Fruit fly (Drosophila melanogaster) whole organism, embryonic: ENCODE measurements around the gene CG10383.
A peak's percentile ranks its signal among the peaks of the same experiment; 100 is the strongest.

ENCODE experiments used
- Bgb ChIP-seq: fragments of 200-800 bp; sonication (Bioruptor generic); IDR thresholded peaks from 2 replicates; pipeline ENCODE4 v1.3.6; 2022; ENCODE audit warnings: missing biosample characterization, missing genetic modification characterization; ENCODE audit not compliant: partially characterized antibody
- CG10267 ChIP-seq: fragments of 200-800 bp; sonication (Bioruptor generic); optimal IDR thresholded peaks from 2 replicates; lab custom pipeline; 2018; ENCODE audit warnings: missing biosample characterization, mild to moderate bottlenecking, missing genetic modification characterization, moderate library complexity
- CG11085 ChIP-seq: fragments of 200-800 bp; sonication (Bioruptor generic); IDR thresholded peaks from 2 replicates; pipeline ENCODE4 v1.3.6; 2022; ENCODE audit warnings: missing biosample characterization, missing genetic modification characterization
- CG11504 ChIP-seq: fragments of 200-800 bp; sonication (Bioruptor generic); optimal IDR thresholded peaks from 3 replicates; lab custom pipeline; 2019; ENCODE audit warnings: missing biosample characterization, mild to moderate bottlenecking, missing genetic modification characterization, moderate library complexity
- CG14050 ChIP-seq: fragments of 200-800 bp; sonication (Bioruptor generic); IDR thresholded peaks from 3 replicates; pipeline ENCODE4 v1.3.6; 2022; ENCODE audit warnings: missing biosample characterization, missing genetic modification characterization
- CG18764 ChIP-seq: fragments of 200-800 bp; sonication (Bioruptor generic); optimal IDR thresholded peaks from 3 replicates; lab custom pipeline; 2016; ENCODE audit warnings: missing biosample characterization, missing genetic modification characterization
- CG4854 ChIP-seq: fragments of 200-800 bp; sonication (Bioruptor generic); optimal IDR thresholded peaks from 2 replicates; lab custom pipeline; 2016; ENCODE audit warnings: missing biosample characterization, missing genetic modification characterization, inconsistent platforms
- CG6854 ChIP-seq: fragments of 200-800 bp; sonication (Bioruptor generic); optimal IDR thresholded peaks from 3 replicates; lab custom pipeline; 2017; ENCODE audit warnings: missing biosample characterization, mild to moderate bottlenecking, missing genetic modification characterization
- CG7987 ChIP-seq: fragments of 200-800 bp; sonication (Bioruptor generic); optimal IDR thresholded peaks from 2 replicates; lab custom pipeline; 2018; ENCODE audit warnings: missing biosample characterization, mild to moderate bottlenecking, missing genetic modification characterization, moderate library complexity
- CG9817 ChIP-seq: fragments of 200-800 bp; sonication (Bioruptor generic); optimal IDR thresholded peaks from 2 replicates; lab custom pipeline; 2018; ENCODE audit warnings: missing biosample characterization, mild to moderate bottlenecking, missing genetic modification characterization, moderate library complexity
- CG9876 ChIP-seq: fragments of 200-800 bp; sonication (Bioruptor generic); optimal IDR thresholded peaks from 2 replicates; lab custom pipeline; 2016; ENCODE audit warnings: missing biosample characterization, missing genetic modification characterization
- CkIIα-i1 ChIP-seq: fragments of 200-800 bp; sonication (Bioruptor generic); IDR thresholded peaks from 2 replicates; pipeline ENCODE4 v1.3.6; 2022; ENCODE audit warnings: missing biosample characterization, missing genetic modification characterization
- D ChIP-seq, 2 experiments: fragments of 200-800 bp in 1 of 2; fragments of >200 bp in 1 of 2; sonication (Bioruptor generic) in 1 of 2; optimal IDR thresholded peaks; 2 replicates in 1 of 2; 3 replicates in 1 of 2; lab custom pipeline; 2017; ENCODE audit warnings: mild to moderate bottlenecking in 1 of 2, missing biosample characterization in 1 of 2, missing genetic modification characterization in 1 of 2, missing genetic modification reagents in 1 of 2
- Dbx ChIP-seq: fragments of 200-800 bp; sonication (Bioruptor generic); IDR thresholded peaks from 3 replicates; pipeline ENCODE4 v1.3.6; 2022; ENCODE audit warnings: missing biosample characterization, missing genetic modification characterization
- Dll ChIP-seq: fragments of 200-800 bp; sonication (Bioruptor generic); IDR thresholded peaks from 4 replicates; pipeline ENCODE4 v1.3.6; 2022; ENCODE audit warnings: missing biosample characterization, missing genetic modification characterization; ENCODE audit not compliant: partially characterized antibody
- Dp ChIP-seq: fragments of 200-800 bp; sonication (Bioruptor generic); optimal IDR thresholded peaks from 2 replicates; lab custom pipeline; 2018; ENCODE audit warnings: missing biosample characterization, mild to moderate bottlenecking, missing genetic modification characterization, moderate library complexity
- Elba2 ChIP-seq: fragments of 200-800 bp; sonication (Bioruptor generic); optimal IDR thresholded peaks from 3 replicates; lab custom pipeline; 2016; ENCODE audit warnings: missing biosample characterization, missing genetic modification characterization
- H15 ChIP-seq: fragments of 200-800 bp; sonication (Bioruptor generic); IDR thresholded peaks from 3 replicates; pipeline ENCODE4 v1.3.6; 2022; ENCODE audit warnings: missing biosample characterization, missing genetic modification characterization
- HLH4C ChIP-seq: fragments of 200-800 bp; sonication (Bioruptor generic); IDR thresholded peaks from 3 replicates; pipeline ENCODE4 v1.3.6; 2022; ENCODE audit warnings: missing biosample characterization, missing genetic modification characterization; ENCODE audit not compliant: partially characterized antibody
- Max ChIP-seq: fragments of 200-800 bp; sonication (Bioruptor generic); optimal IDR thresholded peaks from 2 replicates; lab custom pipeline; 2016; ENCODE audit warnings: missing biosample characterization, mild to moderate bottlenecking, missing genetic modification characterization
- Med ChIP-seq: fragments of 200-800 bp; sonication (Bioruptor generic); peaks from one replicate; lab custom pipeline; 2016; ENCODE audit warnings: missing biosample characterization, missing genetic modification characterization, mild to moderate bottlenecking, inconsistent platforms, moderate library complexity
- Meics ChIP-seq: fragments of 200-800 bp; sonication (Bioruptor generic); optimal IDR thresholded peaks from 2 replicates; lab custom pipeline; 2017; ENCODE audit warnings: missing biosample characterization, mild to moderate bottlenecking, missing genetic modification characterization
- Mes4 ChIP-seq: fragments of 200-800 bp; sonication (Bioruptor generic); optimal IDR thresholded peaks from 2 replicates; lab custom pipeline; 2016; ENCODE audit warnings: missing biosample characterization, missing genetic modification characterization
- NFAT ChIP-seq: fragments of 200-800 bp; sonication (Bioruptor generic); IDR thresholded peaks from 2 replicates; pipeline ENCODE4 v1.3.6; 2022; ENCODE audit warnings: missing biosample characterization, missing genetic modification characterization
- Pdp1 ChIP-seq, 2 experiments: fragments of 200-800 bp; sonication (Bioruptor generic); optimal IDR thresholded peaks; 3 replicates each; lab custom pipeline; 2016; ENCODE audit warnings: missing biosample characterization in 2 of 2, missing genetic modification characterization in 2 of 2, mild to moderate bottlenecking in 1 of 2, moderate library complexity in 1 of 2
- Taf1 ChIP-seq: fragments of 200-800 bp; sonication (Bioruptor generic); IDR thresholded peaks from 2 replicates; pipeline ENCODE4 v1.3.6; 2022; ENCODE audit warnings: missing biosample characterization, missing genetic modification characterization
- Tbp ChIP-seq: fragments of >200 bp; optimal IDR thresholded peaks from 2 replicates; lab custom pipeline; 2018; ENCODE audit warnings: missing biosample characterization, missing genetic modification characterization
- al ChIP-seq: fragments of 200-800 bp; sonication (Bioruptor generic); IDR thresholded peaks from 2 replicates; pipeline ENCODE4 v1.3.6; 2022; ENCODE audit warnings: missing biosample characterization, missing genetic modification characterization
- ase ChIP-seq: fragments of 200-800 bp; sonication (Bioruptor generic); IDR thresholded peaks from 3 replicates; pipeline ENCODE4 v1.3.6; 2022; ENCODE audit warnings: missing biosample characterization, missing genetic modification characterization
- bsh ChIP-seq, 2 experiments: fragments of 200-800 bp; sonication (Bioruptor generic); optimal IDR thresholded peaks; 2 replicates each; lab custom pipeline; 2017 to 2018; ENCODE audit warnings: mild to moderate bottlenecking in 2 of 2, missing biosample characterization in 2 of 2, missing genetic modification characterization in 2 of 2, moderate library complexity in 1 of 2
- cas ChIP-seq: fragments of 200-800 bp; sonication (Bioruptor generic); IDR thresholded peaks from 2 replicates; pipeline ENCODE4 v1.3.6; 2022; ENCODE audit warnings: missing biosample characterization, missing genetic modification characterization
- chm ChIP-seq: fragments of 200-800 bp; sonication (Bioruptor generic); IDR thresholded peaks from 2 replicates; pipeline ENCODE4 v1.3.6; 2022; ENCODE audit warnings: missing biosample characterization, missing genetic modification characterization
- da ChIP-seq: fragments of 200-800 bp; sonication (Bioruptor generic); optimal IDR thresholded peaks from 2 replicates; lab custom pipeline; 2016; ENCODE audit warnings: missing biosample characterization, missing genetic modification characterization
- dysf ChIP-seq: fragments of 200-800 bp; sonication (Bioruptor generic); IDR thresholded peaks from 3 replicates; pipeline ENCODE4 v1.3.6; 2022; ENCODE audit warnings: missing biosample characterization, missing genetic modification characterization
- eve ChIP-seq, 2 experiments: fragments of >200 bp; optimal IDR thresholded peaks; 2 replicates each; lab custom pipeline; 2017; ENCODE audit warnings: missing biosample characterization in 2 of 2, missing genetic modification characterization in 2 of 2
- fd96Cb ChIP-seq: fragments of 200-800 bp; sonication (Bioruptor generic); optimal IDR thresholded peaks from 2 replicates; lab custom pipeline; 2018; ENCODE audit warnings: missing biosample characterization, mild to moderate bottlenecking, missing genetic modification characterization, moderate library complexity
- gem ChIP-seq: fragments of 200-800 bp; sonication (Bioruptor generic); optimal IDR thresholded peaks from 2 replicates; lab custom pipeline; 2019; ENCODE audit warnings: missing biosample characterization, mild to moderate bottlenecking, missing genetic modification characterization, moderate library complexity
- lola ChIP-seq, 3 experiments: fragments of >200 bp in 2 of 3; fragments of 200-800 bp in 1 of 3; sonication (Bioruptor generic) in 1 of 3; optimal IDR thresholded peaks; 2 replicates each; lab custom pipeline; 2017 to 2019; ENCODE audit warnings: missing biosample characterization in 3 of 3, missing genetic modification characterization in 3 of 3, mild to moderate bottlenecking in 1 of 3, moderate library complexity in 1 of 3
- onecut ChIP-seq: fragments of 200-800 bp; sonication (Bioruptor generic); IDR thresholded peaks from 2 replicates; pipeline ENCODE4 v1.3.6; 2022; ENCODE audit warnings: missing biosample characterization, missing genetic modification characterization
- pfk ChIP-seq: fragments of 200-800 bp; sonication (Bioruptor generic); optimal IDR thresholded peaks from 2 replicates; lab custom pipeline; 2018; ENCODE audit warnings: missing biosample characterization, mild to moderate bottlenecking, missing genetic modification characterization, moderate library complexity
- row ChIP-seq: fragments of 200-800 bp; sonication (Bioruptor generic); IDR thresholded peaks from 3 replicates; pipeline ENCODE4 v1.3.6; 2022; ENCODE audit warnings: missing biosample characterization, missing genetic modification characterization
- sqz ChIP-seq: fragments of 200-800 bp; sonication (Bioruptor generic); optimal IDR thresholded peaks from 3 replicates; lab custom pipeline; 2018; ENCODE audit warnings: missing biosample characterization, mild to moderate bottlenecking, missing genetic modification characterization
- tll ChIP-seq, 2 experiments: fragments of 200-800 bp in 1 of 2; fragments of >200 bp in 1 of 2; sonication (Bioruptor generic) in 1 of 2; optimal IDR thresholded peaks; 2 replicates each; lab custom pipeline; 2017 to 2019; ENCODE audit warnings: missing biosample characterization in 2 of 2, missing genetic modification characterization in 2 of 2, mild to moderate bottlenecking in 1 of 2, moderate library complexity in 1 of 2
- tup ChIP-seq: fragments of 200-800 bp; sonication (Bioruptor generic); optimal IDR thresholded peaks from 2 replicates; lab custom pipeline; 2016; ENCODE audit warnings: missing biosample characterization, mild to moderate bottlenecking, missing genetic modification characterization, moderate library complexity
- twi ChIP-seq: fragments of 200-800 bp; optimal IDR thresholded peaks from 2 replicates; lab custom pipeline; 2019; ENCODE audit warnings: missing biosample characterization, mild to moderate bottlenecking, missing genetic modification characterization, moderate library complexity
- vfl ChIP-seq: fragments of 200-800 bp; sonication (Bioruptor generic); optimal IDR thresholded peaks from 2 replicates; lab custom pipeline; 2016; ENCODE audit warnings: missing biosample characterization, missing genetic modification characterization
- wor ChIP-seq: fragments of 200-800 bp; sonication (Bioruptor generic); IDR thresholded peaks from 2 replicates; pipeline ENCODE4 v1.3.6; 2022; ENCODE audit warnings: missing biosample characterization, missing genetic modification characterization

The CG10383 gene

dm6 chr2L:18702721-18703488, 7.5 kb upstream of the CG10383 start, which contains the start of the genes CG10376 and CG10343 (continued):
- TF ChIP-seq Dp (GFP tag; lab: Kevin White, UChicago) (peak; percentile 21), CG10267 (peak; percentile 85), CG11085 (GFP tag; lab: Robert Waterston, UW) (peak; percentile 80), al (peak; percentile 85), CG9817 (tag; lab: Kevin White, UChicago) (peak; percentile 96), H15 (GFP tag; lab: Robert Waterston, UW) (0 out of 3 replicates have a peak, but pooled peaks have one; percentile 72), fd96Cb (peak; percentile 91), wor (GFP tag; lab: Robert Waterston, UW) (peak; percentile 83), NFAT (peak; percentile 85), sqz (GFP tag; lab: Kevin White, UChicago) (peak; percentile 87), Meics (GFP tag; lab: Kevin White, UChicago) (peak; percentile 86), Bgb (GFP tag; lab: Robert Waterston, UW) (peak; percentile 55; the same call in 1 of the 2 replicates), Tbp (GFP tag; lab: Kevin White, UChicago) (no peak), D (optimal IDR thresholded peaks at IDR 0.05; lab: Kevin White, UChicago) (no peak), D (GFP tag; optimal IDR thresholded peaks at IDR 0.05; lab: Kevin White, UChicago) (peak; percentile 83), tll (GFP tag; optimal IDR thresholded peaks at IDR 0.05; lab: Kevin White, UChicago) (peak in 1 of 2 experiments; percentile 58), row (GFP tag; lab: Robert Waterston, UW) (peak; percentile 97), twi (tag; lab: Kevin White, UChicago) (peak; percentile 90), gem (tag; lab: Kevin White, UChicago) (peak; percentile 97), Max (GFP tag; lab: Kevin White, UChicago) (peak; percentile 77), vfl (GFP tag; lab: Kevin White, UChicago) (peak; percentile 70), lola (GFP tag; optimal IDR thresholded peaks at IDR 0.05; lab: Kevin White, UChicago) (peak in 2 of 3 experiments; percentile 94 to 98), Med (GFP tag; lab: Kevin White, UChicago) (peak; percentile 89), eve (GFP tag; optimal IDR thresholded peaks at IDR 0.05; lab: Kevin White, UChicago) (no peak), Elba2 (GFP tag; lab: Kevin White, UChicago) (peak; percentile 43), Pdp1 (GFP tag; optimal IDR thresholded peaks at IDR 0.05; lab: Kevin White, UChicago) (peak; percentile 28 to 71), ase (GFP tag; lab: Robert Waterston, UW) (peak; percentile 62; the same call in 1 of the 3 replicates), Dll (GFP tag; lab: Robert Waterston, UW) (0 out of 4 replicates have a peak, but pooled peaks have one; percentile 40), pfk (peak; percentile 27), tup (GFP tag; lab: Kevin White, UChicago) (peak; percentile 25), Dbx (GFP tag; lab: Robert Waterston, UW) (peak; percentile 90), bsh (GFP tag; optimal IDR thresholded peaks at IDR 0.05; lab: Kevin White, UChicago) (peak in 1 of 2 experiments; percentile 85), CG11504 (tag; lab: Kevin White, UChicago) (peak; percentile 91), chm (GFP tag; lab: Robert Waterston, UW) (0 out of 2 replicates have a peak, but pooled peaks have one; percentile 26), cas (GFP tag; lab: Robert Waterston, UW) (peak; percentile 66), Mes4 (GFP tag; lab: Kevin White, UChicago) (peak; percentile 3), Taf1 (GFP tag; lab: Robert Waterston, UW) (peak; percentile 62), dysf (peak; percentile 93), CG9876 (GFP tag; lab: Kevin White, UChicago) (peak; percentile 43), CG4854 (peak; percentile 25), CG6854 (no peak), CG7987 (GFP tag; lab: Kevin White, UChicago) (peak; percentile 58), da (GFP tag; lab: Kevin White, UChicago) (no peak), CG14050 (GFP tag; lab: Robert Waterston, UW) (peak; percentile 66), CkIIα-i1 (GFP tag; lab: Robert Waterston, UW) (no peak), CG18764 (GFP tag; lab: Kevin White, UChicago) (peak; percentile 76), HLH4C (GFP tag; lab: Robert Waterston, UW) (peak; percentile 67; the same call in 2 of the 3 replicates), onecut (GFP tag; lab: Robert Waterston, UW) (peak; percentile 52)
